Worm (Caenorhabditis elegans) whole organism, L4/young adult: ENCODE results near the gene hlh-13.

ENCODE experiments used
- W03F9.2 ChIP-seq: fragments of 150-350 bp; optimal IDR thresholded peaks from 2 replicates; lab custom pipeline; 2014; ENCODE audit warnings: missing biosample characterization, missing genetic modification characterization
- dao-5 ChIP-seq: sonication (generic microtip); optimal IDR thresholded peaks from 2 replicates; lab custom pipeline; 2016; ENCODE audit warnings: missing genotype, missing genetic modification characterization, moderate library complexity, missing compliant biosample characterization

ce11 chrX:4283989-4284388, 34.9 kb downstream of the hlh-13 start, which contains the start of gene ets-10:
- no peak for TF ChIP-seq dao-5 (tag; lab: Kevin White, UChicago)
- no peak for TF ChIP-seq W03F9.2 (tag; lab: Kevin White, UChicago)
